Worm (Caenorhabditis elegans) whole organism, young adult: ENCODE measurements around the gene F02E11.3.

ENCODE experiments used
- B0019.2 ChIP-seq: fragments of 200-800 bp; sonication (Bioruptor generic); conservative IDR thresholded peaks from 2 replicates; pipeline ENCODE4 v1.3.6; 2022; ENCODE audit warnings: missing genetic modification reagents, missing genetic modification characterization, missing compliant biosample characterization
- C17E4.6 ChIP-seq: fragments of 200-800 bp; sonication (Bioruptor generic); IDR thresholded peaks from 2 replicates; pipeline ENCODE4 v1.3.6; 2022; ENCODE audit warnings: missing genetic modification reagents, missing genetic modification characterization, missing compliant biosample characterization
- F10E7.11 ChIP-seq: sonication (generic microtip); optimal IDR thresholded peaks from 2 replicates; lab custom pipeline; 2017; ENCODE audit warnings: mild to moderate bottlenecking, missing genetic modification characterization, moderate library complexity, missing compliant biosample characterization
- F33H1.4 ChIP-seq: fragments of 200-800 bp; sonication (Bioruptor generic); IDR thresholded peaks from 2 replicates; pipeline ENCODE4 v1.3.6; 2022; ENCODE audit warnings: missing genetic modification reagents, missing genetic modification characterization, missing compliant biosample characterization
- F37B4.10 ChIP-seq: fragments of 200-800 bp; sonication (Bioruptor generic); IDR thresholded peaks from 2 replicates; pipeline ENCODE4 v1.3.6; 2022; ENCODE audit warnings: missing genetic modification characterization, missing compliant biosample characterization
- F49E8.2 ChIP-seq: sonication (generic microtip); optimal IDR thresholded peaks from 3 replicates; lab custom pipeline; 2017; ENCODE audit warnings: missing genetic modification characterization, mild to moderate bottlenecking, missing compliant biosample characterization, antibody characterized with exemption, moderate library complexity; ENCODE audit not compliant: insufficient read depth
- F57A8.1 ChIP-seq: fragments of 200-800 bp; sonication (Bioruptor generic); optimal IDR thresholded peaks from 2 replicates; lab custom pipeline; 2018; ENCODE audit warnings: mild to moderate bottlenecking, missing genetic modification characterization, moderate library complexity, missing compliant biosample characterization
- Y53G8AR.9 ChIP-seq: fragments of 200-800 bp; sonication (Bioruptor generic); conservative IDR thresholded peaks from 2 replicates; pipeline ENCODE4 v1.3.6; 2022; ENCODE audit warnings: missing genetic modification reagents, missing genetic modification characterization, missing compliant biosample characterization
- atf-7 ChIP-seq: sonication (generic microtip); optimal IDR thresholded peaks from 2 replicates; lab custom pipeline; 2017; ENCODE audit warnings: mild to moderate bottlenecking, missing genetic modification characterization, missing compliant biosample characterization
- attf-5 ChIP-seq: fragments of 200-800 bp; sonication (Bioruptor generic); optimal IDR thresholded peaks from 2 replicates; lab custom pipeline; 2018; ENCODE audit warnings: mild to moderate bottlenecking, missing genetic modification characterization, missing compliant biosample characterization
- cebp-1 ChIP-seq, 2 experiments: fragments of 200-800 bp in 1 of 2; sonication (Bioruptor generic) in 1 of 2; sonication (generic microtip) in 1 of 2; IDR thresholded peaks in 1 of 2; optimal IDR thresholded peaks in 1 of 2; 2 replicates each; pipeline versions ENCODE4 v1.3.6 to Lab custom; 2017 to 2022; ENCODE audit warnings: missing compliant biosample characterization in 2 of 2, missing genetic modification characterization in 2 of 2, mild to moderate bottlenecking in 1 of 2, missing genetic modification reagents in 1 of 2, moderate library complexity in 1 of 2
- ceh-27 ChIP-seq: fragments of 200-800 bp; sonication (Bioruptor generic); optimal IDR thresholded peaks from 2 replicates; lab custom pipeline; 2018; ENCODE audit warnings: mild to moderate bottlenecking, missing genetic modification characterization, moderate library complexity, missing compliant biosample characterization
- dox-1 ChIP-seq: fragments of 200-800 bp; sonication (Bioruptor generic); IDR thresholded peaks from 2 replicates; pipeline ENCODE4 v1.3.6; 2022; ENCODE audit warnings: missing genetic modification reagents, missing genetic modification characterization, missing compliant biosample characterization
- dpff-1 ChIP-seq: sonication (generic microtip); optimal IDR thresholded peaks from 2 replicates; lab custom pipeline; 2017; ENCODE audit warnings: mild to moderate bottlenecking, missing genetic modification characterization, missing compliant biosample characterization
- dpl-1 ChIP-seq: fragments of 150-350 bp; optimal IDR thresholded peaks from 2 replicates; lab custom pipeline; 2014; ENCODE audit warnings: missing biosample characterization, missing genetic modification reagents, missing genetic modification characterization
- efl-1 ChIP-seq: fragments of 150-350 bp; optimal IDR thresholded peaks from 2 replicates; lab custom pipeline; 2014; ENCODE audit warnings: missing biosample characterization, missing genetic modification reagents, missing genetic modification characterization
- ets-4 ChIP-seq: fragments of 200-800 bp; sonication (Bioruptor generic); optimal IDR thresholded peaks from 2 replicates; lab custom pipeline; 2018; ENCODE audit warnings: mild to moderate bottlenecking, missing genetic modification characterization, missing compliant biosample characterization
- hlh-12 ChIP-seq: sonication (generic microtip); optimal IDR thresholded peaks from 2 replicates; lab custom pipeline; 2016; ENCODE audit warnings: missing genetic modification characterization, missing compliant biosample characterization
- hmg-1.2 ChIP-seq: fragments of 200-800 bp; sonication (Bioruptor generic); IDR thresholded peaks from 2 replicates; pipeline ENCODE4 v1.3.6; 2022; ENCODE audit warnings: missing genetic modification reagents, missing genetic modification characterization, missing compliant biosample characterization
- hmg-20 ChIP-seq: fragments of 200-800 bp; sonication (Bioruptor generic); IDR thresholded peaks from 2 replicates; pipeline ENCODE4 v1.3.6; 2022; ENCODE audit warnings: missing genetic modification reagents, missing genetic modification characterization, missing compliant biosample characterization
- lsl-1 ChIP-seq: fragments of 200-800 bp; sonication (Bioruptor generic); optimal IDR thresholded peaks from 2 replicates; lab custom pipeline; 2018; ENCODE audit warnings: mild to moderate bottlenecking, missing genetic modification characterization, moderate library complexity, missing compliant biosample characterization
- lsy-27 ChIP-seq: sonication (generic microtip); optimal IDR thresholded peaks from 2 replicates; lab custom pipeline; 2017; ENCODE audit warnings: missing genetic modification characterization, mild to moderate bottlenecking, missing compliant biosample characterization, antibody characterized with exemption, missing genotype, borderline replicate concordance; ENCODE audit not compliant: insufficient read depth
- madf-10 ChIP-seq: sonication (generic microtip); optimal IDR thresholded peaks from 2 replicates; lab custom pipeline; 2016; ENCODE audit warnings: mild to moderate bottlenecking, missing genetic modification characterization, missing compliant biosample characterization
- madf-6 ChIP-seq: fragments of 200-800 bp; sonication (Bioruptor generic); IDR thresholded peaks from 2 replicates; pipeline ENCODE4 v1.3.6; 2022; ENCODE audit warnings: missing genetic modification reagents, missing genetic modification characterization, missing compliant biosample characterization
- madf-8 ChIP-seq: fragments of 200-800 bp; sonication (Bioruptor generic); conservative IDR thresholded peaks from 2 replicates; pipeline ENCODE4 v1.3.6; 2022; ENCODE audit warnings: missing genetic modification reagents, missing genetic modification characterization, missing compliant biosample characterization
- mel-28 ChIP-seq: sonication (generic microtip); optimal IDR thresholded peaks from 2 replicates; lab custom pipeline; 2016; ENCODE audit warnings: borderline replicate concordance, mild to moderate bottlenecking, missing genetic modification characterization, missing compliant biosample characterization
- mxl-1 ChIP-seq: sonication (generic microtip); optimal IDR thresholded peaks from 2 replicates; lab custom pipeline; 2016; ENCODE audit warnings: missing genetic modification characterization, missing compliant biosample characterization
- nhr-80 ChIP-seq: sonication (generic microtip); optimal IDR thresholded peaks from 2 replicates; lab custom pipeline; 2016; ENCODE audit warnings: missing genetic modification characterization, missing compliant biosample characterization
- pbrm-1 ChIP-seq: fragments of 200-800 bp; sonication (Bioruptor generic); IDR thresholded peaks from 2 replicates; pipeline ENCODE4 v1.3.6; 2022; ENCODE audit warnings: missing genetic modification reagents, missing genetic modification characterization, missing compliant biosample characterization
- rcor-1 ChIP-seq: fragments of 200-800 bp; sonication (Bioruptor generic); IDR thresholded peaks from 2 replicates; pipeline ENCODE4 v1.3.6; 2022; ENCODE audit warnings: missing genetic modification reagents, missing genetic modification characterization, missing compliant biosample characterization
- repo-1 ChIP-seq: sonication (generic microtip); optimal IDR thresholded peaks from 2 replicates; lab custom pipeline; 2017; ENCODE audit warnings: mild to moderate bottlenecking, missing genetic modification characterization, missing compliant biosample characterization
- snpc-1.1 ChIP-seq: sonication (generic microtip); optimal IDR thresholded peaks from 2 replicates; lab custom pipeline; 2017; ENCODE audit warnings: missing genetic modification characterization, mild to moderate bottlenecking, missing compliant biosample characterization, antibody characterized with exemption, moderate library complexity, missing genotype, missing genetic modification reagents; ENCODE audit not compliant: insufficient read depth
- snpc-3.4 ChIP-seq: sonication (generic microtip); optimal IDR thresholded peaks from 2 replicates; lab custom pipeline; 2017; ENCODE audit warnings: missing genetic modification characterization, mild to moderate bottlenecking, missing compliant biosample characterization, antibody characterized with exemption, moderate library complexity, missing genotype, missing genetic modification reagents
- tbp1 ChIP-seq: fragments of 200-800 bp; sonication (Bioruptor generic); optimal IDR thresholded peaks from 2 replicates; lab custom pipeline; 2018; ENCODE audit warnings: mild to moderate bottlenecking, missing genetic modification characterization, missing compliant biosample characterization
- tbx-9 ChIP-seq: sonication (generic microtip); optimal IDR thresholded peaks from 2 replicates; lab custom pipeline; 2016; ENCODE audit warnings: borderline replicate concordance, missing genetic modification characterization, inconsistent platforms, missing compliant biosample characterization
- unc-130 ChIP-seq: sonication (generic microtip); optimal IDR thresholded peaks from 2 replicates; lab custom pipeline; 2016; ENCODE audit warnings: missing genetic modification reagents, missing genetic modification characterization, missing compliant biosample characterization
- unc-62 ChIP-seq: fragments of 150-350 bp; optimal IDR thresholded peaks from 2 replicates; lab custom pipeline; 2014; ENCODE audit warnings: missing biosample characterization, missing genetic modification reagents, missing genetic modification characterization
- xnd-1 ChIP-seq: sonication (generic microtip); optimal IDR thresholded peaks from 2 replicates; lab custom pipeline; 2016; ENCODE audit warnings: missing genotype, missing genetic modification reagents, missing genetic modification characterization, missing compliant biosample characterization
- zfh-2 ChIP-seq: fragments of 200-800 bp; sonication (Bioruptor generic); conservative IDR thresholded peaks from 2 replicates; pipeline ENCODE4 v1.3.6; 2022; ENCODE audit warnings: missing genetic modification reagents, missing genetic modification characterization, missing compliant biosample characterization
- zim-3 ChIP-seq: sonication (generic microtip); optimal IDR thresholded peaks from 2 replicates; lab custom pipeline; 2017; ENCODE audit warnings: mild to moderate bottlenecking, missing genetic modification characterization, moderate library complexity, missing compliant biosample characterization
- ztf-22 ChIP-seq: fragments of 200-800 bp; sonication (Bioruptor generic); optimal IDR thresholded peaks from 2 replicates; lab custom pipeline; 2018; ENCODE audit warnings: mild to moderate bottlenecking, missing genetic modification characterization, moderate library complexity, missing compliant biosample characterization
- ztf-26 ChIP-seq: sonication (generic microtip); optimal IDR thresholded peaks from 2 replicates; lab custom pipeline; 2017; ENCODE audit warnings: missing genetic modification characterization, missing compliant biosample characterization
- ztf-3 ChIP-seq: fragments of 200-800 bp; sonication (Bioruptor generic); optimal IDR thresholded peaks from 2 replicates; lab custom pipeline; 2018; ENCODE audit warnings: mild to moderate bottlenecking, missing genetic modification characterization, missing compliant biosample characterization

The F02E11.3 gene

DNA sequence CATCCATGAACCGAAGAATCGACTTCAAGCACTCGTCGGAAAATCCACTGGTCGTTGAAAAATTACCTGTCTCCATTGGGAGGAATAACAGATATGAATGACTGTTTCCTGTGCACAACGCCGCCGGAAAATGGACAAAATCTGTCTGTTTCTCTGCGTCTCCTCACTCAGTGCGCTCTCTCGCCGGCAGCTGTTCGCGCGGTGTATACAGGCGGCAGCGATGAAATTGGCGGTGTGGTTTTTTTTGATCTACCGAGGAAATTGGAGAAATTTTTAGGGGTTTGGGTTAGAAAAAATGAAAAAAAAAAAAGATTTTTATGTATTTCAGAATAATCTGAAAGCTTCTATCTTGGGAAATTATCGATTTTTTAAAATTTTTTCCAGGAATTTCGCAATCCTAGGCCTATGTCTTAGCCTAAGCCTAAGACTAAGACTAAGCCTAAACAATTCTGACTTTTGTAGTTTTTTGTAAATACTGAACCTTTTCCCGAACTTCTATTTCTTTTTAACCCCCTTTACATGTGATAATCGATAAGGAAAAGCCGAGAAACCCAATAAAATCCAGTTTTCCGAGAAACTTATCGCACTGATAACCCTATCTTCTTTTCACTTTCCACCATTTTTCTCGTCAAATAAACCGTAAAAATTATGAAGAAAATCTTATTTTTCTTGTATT is 26.6 kb downstream of the F02E11.3 start, which contains the start of the genes fbxc-50 and C17F4.2:
TSS of gene fbxc-50 (minus strand) at position 81 of the 676 bp plus-strand sequence.
TSS of gene C17F4.2 (plus strand) at position 626 of the 676 bp plus-strand sequence.
- TF ChIP-seq lsy-27 (tag; lab: Kevin White, UChicago) (no peak), madf-6 (GFP tag; lab: Robert Waterston, UW) (peak; percentile 88), F33H1.4 (GFP tag; lab: Robert Waterston, UW) (0 out of 2 replicates have a peak, but pooled peaks have one; percentile 24), rcor-1 (GFP tag; lab: Robert Waterston, UW) (0 out of 2 replicates have a peak, but pooled peaks have one; percentile 10), snpc-3.4 (tag; lab: Kevin White, UChicago) (peak; percentile 13), lsl-1 (GFP tag; lab: Kevin White, UChicago) (peak; percentile 27), hmg-1.2 (GFP tag; lab: Robert Waterston, UW) (peak; percentile 91), dpl-1 (GFP tag; lab: Kevin White, UChicago) (peak; percentile 58), xnd-1 (tag; lab: Kevin White, UChicago) (peak; percentile 77), efl-1 (GFP tag; lab: Kevin White, UChicago) (peak; percentile 90), ceh-27 (GFP tag; lab: Kevin White, UChicago) (no peak), snpc-1.1 (tag; lab: Kevin White, UChicago) (peak; percentile 31), unc-130 (GFP tag; lab: Kevin White, UChicago) (no peak), zim-3 (tag; lab: Kevin White, UChicago) (no peak), C17E4.6 (GFP tag; lab: Robert Waterston, UW) (no peak), hlh-12 (no peak), pbrm-1 (GFP tag; lab: Robert Waterston, UW) (0 out of 2 replicates have a peak, but pooled peaks have one; percentile 11), madf-8 (GFP tag; lab: Robert Waterston, UW) (peak; percentile 86)

DNA sequence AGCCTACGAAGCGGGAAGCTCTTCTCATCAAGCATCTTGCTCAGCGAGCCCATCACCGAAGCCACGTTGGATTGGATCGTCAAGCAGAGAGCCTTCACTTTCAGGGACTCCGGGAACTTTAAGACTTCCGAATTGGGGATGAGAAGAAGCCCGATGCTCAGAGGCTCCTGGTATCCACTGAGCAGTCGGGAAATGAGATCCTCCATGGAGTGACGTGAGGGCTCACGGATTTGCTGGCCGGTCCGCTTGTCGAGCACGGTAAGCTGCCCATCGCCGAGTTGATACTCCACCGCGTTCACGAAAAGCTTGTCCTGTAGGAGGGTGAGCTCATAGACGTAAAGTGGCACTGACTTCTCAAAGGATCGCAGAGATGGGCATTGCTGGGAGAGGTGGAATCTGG is 27.3 kb downstream of the F02E11.3 start:
- peak; percentile 51; the same call in 1 of the 2 replicates for TF ChIP-seq zfh-2 (GFP tag; lab: Robert Waterston, UW)
- TF ChIP-seq hmg-20, result no peak

DNA sequence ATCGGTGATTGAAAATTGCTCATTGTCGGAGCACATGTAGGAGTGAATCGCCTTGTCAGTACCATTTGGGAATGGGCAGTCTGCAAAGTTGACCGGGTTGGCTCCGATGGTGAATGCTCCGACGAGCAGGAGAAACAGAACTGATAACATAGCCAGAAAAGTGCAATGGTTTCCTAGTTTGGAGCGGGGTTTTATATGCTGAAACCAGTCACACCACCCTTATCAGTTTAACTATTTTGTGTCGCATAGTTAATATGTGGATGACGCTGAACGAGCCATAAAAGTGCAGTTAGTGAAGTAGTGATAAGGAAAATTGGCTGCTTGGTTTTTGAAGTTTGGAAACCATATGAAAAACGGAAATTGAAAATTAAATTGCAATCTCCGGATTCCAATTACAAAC is 29.0 kb downstream of the F02E11.3 start, which contains the start of gene C17F4.7:
TSS of gene C17F4.7 (minus strand) at position 180 of the 400 bp plus-strand sequence.
- TF ChIP-seq dpff-1 (tag; lab: Kevin White, UChicago) (no peak), ztf-26 (tag; lab: Kevin White, UChicago) (peak; percentile 6), cebp-1 (GFP tag; IDR thresholded peaks at IDR 0.05; lab: Robert Waterston, UW) (no peak), cebp-1 (tag; optimal IDR thresholded peaks at IDR 0.05; lab: Kevin White, UChicago) (peak; percentile 14), C17E4.6 (GFP tag; lab: Robert Waterston, UW) (no peak), nhr-80 (peak; percentile 94), B0019.2 (no peak), F49E8.2 (tag; lab: Kevin White, UChicago) (no peak), ceh-27 (GFP tag; lab: Kevin White, UChicago) (no peak), tbp1 (GFP tag; lab: Kevin White, UChicago) (peak; percentile 21), F57A8.1 (GFP tag; lab: Kevin White, UChicago) (no peak), F37B4.10 (no peak), F10E7.11 (no peak), madf-10 (tag; lab: Kevin White, UChicago) (peak; percentile 11), tbx-9 (tag; lab: Kevin White, UChicago) (no peak), unc-62 (GFP tag; lab: Kevin White, UChicago) (peak; percentile 47), mxl-1 (tag; lab: Kevin White, UChicago) (no peak), atf-7 (peak; percentile 50), ets-4 (GFP tag; lab: Kevin White, UChicago) (peak; percentile 51), ztf-3 (GFP tag; lab: Kevin White, UChicago) (no peak), repo-1 (tag; lab: Kevin White, UChicago) (no peak), dox-1 (GFP tag; lab: Robert Waterston, UW) (peak; percentile 46), pbrm-1 (GFP tag; lab: Robert Waterston, UW) (0 out of 2 replicates have a peak, but pooled peaks have one; percentile 40), Y53G8AR.9 (no peak), ztf-22 (peak; percentile 29), attf-5 (peak; percentile 2), mel-28 (tag; lab: Kevin White, UChicago) (no peak)
